Worm (Caenorhabditis elegans): ENCODE results near the gene Y105C5B.15.

DNA sequence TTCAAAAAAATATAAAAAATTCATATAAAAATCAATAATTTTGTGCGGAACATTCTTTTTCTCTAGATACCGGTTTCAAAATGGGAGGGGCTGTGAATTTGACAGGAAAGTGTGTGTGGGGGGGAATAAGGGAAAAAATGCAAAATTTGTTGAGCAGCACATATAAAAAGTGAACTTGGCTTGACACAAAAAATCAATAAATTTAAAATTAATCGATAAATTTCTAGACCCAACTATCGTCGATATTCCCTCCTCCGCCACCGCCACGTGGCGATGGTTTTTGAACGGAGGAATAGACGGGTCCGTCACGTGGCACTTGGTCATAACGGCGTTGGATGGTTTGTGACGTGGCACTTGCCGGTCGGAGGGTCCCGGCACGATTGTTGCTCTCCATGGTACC lies 46.2 kb downstream of the Y105C5B.15 start:
- TF ChIP-seq ztf-23 (GFP tag; IDR thresholded peaks at IDR 0.05), result no peak
- TF ChIP-seq ztf-29 (GFP tag; IDR thresholded peaks at IDR 0.05), result no peak
- no peak for TF ChIP-seq ref-1 (GFP tag; conservative IDR thresholded peaks at IDR 0.05)
- no peak for TF ChIP-seq flt-1 (GFP tag; IDR thresholded peaks at IDR 0.05)
- no peak for TF ChIP-seq cog-1 (tag; optimal IDR thresholded peaks at IDR 0.05)
